Fruit fly (Drosophila melanogaster): Measurements from ENCODE around the gene snu.

The snu gene

dm6 chr3R:28656127-28656715 is 18.6 kb upstream of the snu start:
- TF ChIP-seq CG17801 (GFP tag; optimal IDR thresholded peaks at IDR 0.05; ENCODE audit: partially characterized antibody): no peak

- no peak for TF ChIP-seq CG17801 (GFP tag; optimal IDR thresholded peaks at IDR 0.05; ENCODE audit: partially characterized antibody)
Measured at dm6 chr3R:28662956-28663355, 11.9 kb upstream of the snu start.

dm6 chr3R:28668854-28669253 is 6.0 kb upstream of the snu start, which contains the start of gene CG33346:
TSS of gene CG33346 (plus strand) at chr3R:28669233.
- no peak for TF ChIP-seq CG17801 (GFP tag; optimal IDR thresholded peaks at IDR 0.05; ENCODE audit: partially characterized antibody)

- TF ChIP-seq CG17801 (GFP tag; optimal IDR thresholded peaks at IDR 0.05; ENCODE audit: partially characterized antibody): no peak
Measured at dm6 chr3R:28670404-28670803, 4.4 kb upstream of the snu start, which contains the start of gene Sid. TSS of gene Sid (plus strand) at chr3R:28670704.

- peak; percentile 10 for TF ChIP-seq CG17801 (GFP tag; optimal IDR thresholded peaks at IDR 0.05; ENCODE audit: partially characterized antibody)
Measured at dm6 chr3R:28672134-28672533, 2.7 kb upstream of the snu start.

- TF ChIP-seq CG17801 (GFP tag; optimal IDR thresholded peaks at IDR 0.05; ENCODE audit: partially characterized antibody): no peak
Measured at dm6 chr3R:28676870-28677526, 2.2 kb downstream of the snu start.

dm6 chr3R:28677527-28678134 is 2.8 kb downstream of the snu start:
- no peak for TF ChIP-seq CG17801 (GFP tag; optimal IDR thresholded peaks at IDR 0.05; ENCODE audit: partially characterized antibody)

dm6 chr3R:28679583-28679982 is 4.7 kb downstream of the snu start:
- TF ChIP-seq CG17801 (GFP tag; optimal IDR thresholded peaks at IDR 0.05; ENCODE audit: partially characterized antibody): no peak

dm6 chr3R:28681834-28682464 is 7.1 kb downstream of the snu start:
- TF ChIP-seq CG17801 (GFP tag; optimal IDR thresholded peaks at IDR 0.05; ENCODE audit: partially characterized antibody): no peak

dm6 chr3R:28685558-28685957 is 10.7 kb downstream of the snu start:
- no peak for TF ChIP-seq CG17801 (GFP tag; optimal IDR thresholded peaks at IDR 0.05; ENCODE audit: partially characterized antibody)

dm6 chr3R:28687969-28688368 is 13.1 kb downstream of the snu start:
- no peak for TF ChIP-seq CG17801 (GFP tag; optimal IDR thresholded peaks at IDR 0.05; ENCODE audit: partially characterized antibody)

- TF ChIP-seq CG17801 (GFP tag; optimal IDR thresholded peaks at IDR 0.05; ENCODE audit: partially characterized antibody): no peak
Measured at dm6 chr3R:28695993-28696392, 21.2 kb downstream of the snu start, which contains the start of gene htt. TSS of gene htt (plus strand) at chr3R:28696242.

- TF ChIP-seq CG17801 (GFP tag; optimal IDR thresholded peaks at IDR 0.05; ENCODE audit: partially characterized antibody): no peak
Measured at dm6 chr3R:28744682-28745081, 69.8 kb downstream of the snu start, which contains the start of gene AstA-R2. TSS of gene AstA-R2 (minus strand) at chr3R:28744782.
